Fruit fly (Drosophila melanogaster): ENCODE measurements around the gene eIF4EHP.

DNA sequence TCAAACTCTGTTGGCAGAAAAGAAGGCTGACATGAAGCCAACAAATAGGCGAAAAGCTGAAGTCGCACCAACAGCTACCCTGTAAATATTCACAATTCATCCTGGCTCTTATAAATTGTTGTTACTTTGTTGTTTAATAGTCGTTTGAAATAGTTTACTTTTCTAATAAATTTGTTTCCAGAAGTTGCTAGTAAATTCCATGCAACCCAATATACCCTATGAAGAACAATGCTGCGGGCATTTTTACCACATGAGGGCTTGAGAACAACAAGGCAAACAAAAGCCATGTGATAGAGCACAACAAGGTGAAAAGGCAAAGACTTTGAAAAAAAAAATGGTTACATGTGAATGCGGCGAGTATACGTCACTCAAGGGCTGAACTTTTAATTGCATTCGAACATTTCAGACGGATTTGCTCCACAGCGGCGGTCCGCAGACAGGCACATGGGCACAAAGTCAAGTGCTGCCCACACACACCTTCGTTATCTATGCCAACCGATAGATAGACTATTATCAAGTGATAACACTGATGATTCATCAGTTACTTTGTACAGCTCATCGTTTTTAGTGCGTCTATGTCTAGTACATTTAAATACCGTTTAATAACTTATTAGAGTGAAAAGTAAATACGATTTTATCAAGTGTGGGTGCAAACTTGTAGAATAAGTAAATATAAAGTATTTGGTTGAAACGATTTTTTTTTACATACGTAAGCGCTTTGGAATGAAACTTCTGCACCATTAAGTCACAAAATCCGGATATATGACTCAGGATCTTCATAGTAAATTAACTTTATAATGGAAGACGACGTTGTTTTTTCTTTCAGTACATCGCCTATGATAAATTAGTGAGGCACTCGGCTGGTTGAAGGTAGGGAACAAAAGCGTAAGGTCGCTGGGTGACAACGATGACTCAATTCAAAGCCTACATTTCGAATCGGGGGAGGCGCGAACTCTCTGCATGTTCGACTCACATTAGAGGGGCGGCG, 9.4 kb downstream of the eIF4EHP start:
- no peak for TF ChIP-seq h (optimal IDR thresholded peaks at IDR 0.05)
- no peak for TF ChIP-seq Sin3A (optimal IDR thresholded peaks at IDR 0.05)
- TF ChIP-seq Myc (optimal IDR thresholded peaks at IDR 0.05) = no peak

Measured in Kc167 (cell line).